Worm (Caenorhabditis elegans): Measurements from ENCODE around the gene lam-2.

- TF ChIP-seq lsy-2 (tag; optimal IDR thresholded peaks at IDR 0.05) = no peak
- TF ChIP-seq M03D4.4 (tag; optimal IDR thresholded peaks at IDR 0.05) = no peak
- no peak for TF ChIP-seq ces-1 (GFP tag; optimal IDR thresholded peaks at IDR 0.05)
- no peak for TF ChIP-seq nhr-28 (tag; optimal IDR thresholded peaks at IDR 0.05)
- no peak for TF ChIP-seq nhr-237 (tag; optimal IDR thresholded peaks at IDR 0.05)
Observed at ce11 chrX:7096349-7096748, 54.7 kb downstream of the lam-2 start, which contains the start of gene C36B7.5.

Data from whole organism, mixed stage, embryonic.